Worm (Caenorhabditis elegans): ENCODE measurements around the gene egl-4.

DNA sequence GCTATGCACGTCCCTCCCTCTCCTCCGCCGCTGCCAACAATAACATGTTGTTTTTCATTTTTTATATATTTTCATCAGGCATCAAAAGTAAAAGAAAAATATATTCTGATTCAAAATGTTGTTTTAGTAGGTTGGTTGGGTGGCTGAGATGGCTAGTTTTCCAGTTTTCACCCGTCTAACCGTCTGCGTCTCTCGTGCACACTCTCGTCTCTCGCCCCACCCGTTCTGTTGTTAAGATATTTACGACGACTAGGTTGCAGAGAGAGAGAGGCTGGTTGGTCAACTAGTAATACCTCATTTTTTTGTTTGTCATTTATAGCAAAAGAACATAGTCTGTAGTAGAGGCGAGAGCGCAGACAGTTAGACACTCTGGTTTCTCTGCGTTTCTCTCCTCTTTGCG is 9.3 kb upstream of the egl-4 start:
- no peak for TF ChIP-seq dao-5 (tag; optimal IDR thresholded peaks at IDR 0.05)
- no peak for TF ChIP-seq him-1 (tag; optimal IDR thresholded peaks at IDR 0.05)

All from whole organism, L4/young adult.